Fruit fly (Drosophila melanogaster): ENCODE measurements around the gene CG4822.
A peak's percentile ranks its signal among the peaks of the same experiment; 100 is the strongest.

The CG4822 gene

DNA sequence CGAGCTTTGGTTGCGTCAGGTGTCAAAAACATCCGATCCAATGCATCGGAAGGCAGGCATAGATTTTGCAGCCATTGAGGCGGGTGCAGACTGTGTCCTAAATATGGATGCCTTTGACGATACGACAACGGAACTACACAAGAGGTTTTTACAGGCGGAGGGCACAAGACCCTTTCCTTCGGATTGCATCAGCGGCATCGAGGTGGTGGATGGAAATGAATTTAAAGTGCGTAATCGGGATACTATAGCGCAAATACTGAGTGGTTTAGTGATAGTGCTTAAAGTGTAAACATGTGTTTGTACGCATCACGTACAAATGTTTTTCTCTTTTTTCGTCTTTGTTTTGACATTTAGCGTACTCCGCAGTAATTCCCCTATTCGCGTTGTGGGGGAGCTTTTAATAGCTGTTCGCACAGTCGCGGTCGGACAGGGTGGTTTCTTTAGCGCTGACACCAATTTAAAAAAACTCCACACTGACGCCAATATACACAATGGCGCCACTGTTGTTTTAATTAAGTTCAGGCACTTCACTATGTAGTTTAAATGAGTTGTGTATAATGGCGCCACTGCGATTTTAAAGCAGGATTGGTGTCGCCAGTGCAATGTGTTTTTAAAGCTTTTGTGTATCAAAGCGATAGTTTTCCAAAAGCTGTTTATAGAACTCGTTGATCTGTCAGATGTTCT lies 48.7 kb downstream of the CG4822 start:
- TF ChIP-seq psq (optimal IDR thresholded peaks at IDR 0.05) (peak; percentile 27), Sin3A (optimal IDR thresholded peaks at IDR 0.05) (no peak)

DNA sequence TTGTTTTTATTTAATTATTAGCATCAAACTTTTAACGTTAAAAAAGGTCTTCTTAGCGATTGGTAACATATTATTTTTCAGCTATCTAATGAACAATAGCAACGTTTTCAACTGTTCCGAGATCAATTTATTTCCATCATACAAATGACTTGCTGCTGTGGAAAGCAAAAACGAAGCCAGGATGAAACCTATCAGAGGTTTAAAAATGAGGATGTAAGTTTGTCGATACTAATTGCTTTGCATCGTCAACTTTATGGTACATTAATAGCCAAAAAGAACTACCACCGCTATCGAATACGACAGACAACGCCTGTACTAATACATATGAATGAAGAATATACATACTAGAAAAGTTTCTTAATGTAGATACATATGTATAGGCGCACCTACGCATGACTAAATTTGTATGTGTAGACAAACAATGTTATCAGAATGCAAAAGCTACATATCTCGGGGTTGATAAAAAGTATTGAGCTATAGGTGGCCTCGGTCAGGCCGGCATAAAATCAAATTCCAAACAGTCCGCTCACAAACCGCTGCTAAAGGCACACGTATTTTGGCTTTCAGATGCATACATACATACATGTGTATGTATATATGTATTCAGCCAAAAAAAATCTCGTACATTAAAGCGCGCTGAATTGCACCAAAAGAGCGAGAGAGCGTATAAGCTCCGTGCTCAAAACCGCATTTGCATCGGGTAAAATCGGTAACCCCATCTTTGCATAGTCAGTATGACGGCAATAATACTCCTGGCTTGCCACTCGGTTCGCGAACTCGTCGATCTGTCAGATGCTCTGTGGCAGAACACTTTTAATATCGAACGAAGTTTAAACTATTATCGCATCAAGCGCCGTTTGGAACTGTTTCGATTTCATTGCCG lies 49.4 kb downstream of the CG4822 start:
- no peak for TF ChIP-seq Myc (optimal IDR thresholded peaks at IDR 0.05)
- no peak for TF ChIP-seq ttk (optimal IDR thresholded peaks at IDR 0.05)
- TF ChIP-seq psq (optimal IDR thresholded peaks at IDR 0.05): no peak
- TF ChIP-seq h (optimal IDR thresholded peaks at IDR 0.05): no peak
- no peak for TF ChIP-seq insv (optimal IDR thresholded peaks at IDR 0.05)
- TF ChIP-seq Sin3A (optimal IDR thresholded peaks at IDR 0.05): no peak

DNA sequence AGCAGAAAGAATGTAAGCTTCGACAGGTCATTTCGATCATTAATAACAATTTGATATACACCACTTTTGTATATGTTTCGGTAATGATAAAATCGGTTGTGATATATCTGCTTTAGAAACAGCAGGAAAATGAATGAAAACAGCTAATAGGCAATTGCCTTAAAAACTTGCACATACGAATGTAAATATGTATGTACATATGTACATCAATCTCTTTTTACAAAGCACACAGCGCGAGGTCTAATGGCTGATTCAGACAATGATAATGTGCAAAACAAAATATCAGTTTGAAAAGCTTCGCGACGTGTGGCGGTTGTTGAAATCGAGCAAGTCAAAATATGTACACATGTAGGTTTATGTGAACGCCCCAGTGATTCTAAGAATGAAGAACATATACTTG lies 50.1 kb downstream of the CG4822 start, which contains the start of gene galectin:
galectin (plus strand) TSS at position 301 of the 400 bp plus-strand sequence.
- TF ChIP-seq psq (optimal IDR thresholded peaks at IDR 0.05): no peak
- no peak for TF ChIP-seq h (optimal IDR thresholded peaks at IDR 0.05)
- no peak for TF ChIP-seq ttk (optimal IDR thresholded peaks at IDR 0.05)
- TF ChIP-seq Sin3A (optimal IDR thresholded peaks at IDR 0.05): no peak
- TF ChIP-seq Myc (optimal IDR thresholded peaks at IDR 0.05): no peak
- no peak for TF ChIP-seq insv (optimal IDR thresholded peaks at IDR 0.05)

DNA sequence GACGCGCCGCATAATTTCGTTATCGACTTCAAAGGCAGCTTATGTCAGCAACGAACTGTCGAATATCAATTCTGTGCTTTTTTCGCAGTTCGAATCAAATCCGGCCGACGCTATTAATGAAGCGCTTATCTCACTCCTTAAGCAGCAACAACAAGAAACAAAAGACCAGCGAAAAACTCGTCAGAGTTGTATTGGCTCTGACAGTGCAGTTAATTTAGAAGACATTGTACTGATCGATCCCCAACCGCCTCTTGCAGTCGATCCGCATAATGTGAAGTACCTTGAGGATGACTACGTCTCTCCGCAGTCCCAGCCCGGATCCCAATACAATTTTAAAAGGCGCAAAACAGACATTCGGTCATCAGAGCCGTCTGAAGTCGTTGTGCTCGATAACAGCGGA lies 52.0 kb downstream of the CG4822 start:
- TF ChIP-seq h (optimal IDR thresholded peaks at IDR 0.05): no peak
- no peak for TF ChIP-seq psq (optimal IDR thresholded peaks at IDR 0.05)
- TF ChIP-seq Myc (optimal IDR thresholded peaks at IDR 0.05): no peak
- no peak for TF ChIP-seq Sin3A (optimal IDR thresholded peaks at IDR 0.05)
- no peak for TF ChIP-seq ttk (optimal IDR thresholded peaks at IDR 0.05)
- TF ChIP-seq insv (optimal IDR thresholded peaks at IDR 0.05): no peak

DNA sequence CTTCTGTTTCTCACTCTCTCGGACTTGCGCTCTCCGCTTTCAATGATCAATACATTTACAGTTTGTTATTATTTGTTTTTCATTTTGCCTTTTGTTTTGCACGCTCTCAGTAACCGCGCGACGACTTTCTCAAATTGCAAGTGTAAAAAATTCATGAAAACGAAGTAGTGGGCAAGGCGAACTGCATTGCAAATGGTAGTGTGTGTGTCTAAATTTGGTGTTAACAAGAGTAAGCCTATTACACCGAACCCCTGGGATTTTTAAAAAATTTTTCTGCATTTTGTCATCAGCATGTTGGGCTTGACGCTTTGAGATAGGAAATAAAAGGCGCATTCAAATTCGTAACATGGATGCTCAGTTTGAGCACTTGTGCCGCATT lies 54.3 kb downstream of the CG4822 start:
- TF ChIP-seq insv (optimal IDR thresholded peaks at IDR 0.05): no peak
- TF ChIP-seq h (optimal IDR thresholded peaks at IDR 0.05): no peak
- TF ChIP-seq psq (optimal IDR thresholded peaks at IDR 0.05): no peak
- no peak for TF ChIP-seq ttk (optimal IDR thresholded peaks at IDR 0.05)
- no peak for TF ChIP-seq Myc (optimal IDR thresholded peaks at IDR 0.05)
- no peak for TF ChIP-seq Sin3A (optimal IDR thresholded peaks at IDR 0.05)
